Fruit fly (Drosophila melanogaster): ENCODE results near the gene spri.

Gene spri

DNA sequence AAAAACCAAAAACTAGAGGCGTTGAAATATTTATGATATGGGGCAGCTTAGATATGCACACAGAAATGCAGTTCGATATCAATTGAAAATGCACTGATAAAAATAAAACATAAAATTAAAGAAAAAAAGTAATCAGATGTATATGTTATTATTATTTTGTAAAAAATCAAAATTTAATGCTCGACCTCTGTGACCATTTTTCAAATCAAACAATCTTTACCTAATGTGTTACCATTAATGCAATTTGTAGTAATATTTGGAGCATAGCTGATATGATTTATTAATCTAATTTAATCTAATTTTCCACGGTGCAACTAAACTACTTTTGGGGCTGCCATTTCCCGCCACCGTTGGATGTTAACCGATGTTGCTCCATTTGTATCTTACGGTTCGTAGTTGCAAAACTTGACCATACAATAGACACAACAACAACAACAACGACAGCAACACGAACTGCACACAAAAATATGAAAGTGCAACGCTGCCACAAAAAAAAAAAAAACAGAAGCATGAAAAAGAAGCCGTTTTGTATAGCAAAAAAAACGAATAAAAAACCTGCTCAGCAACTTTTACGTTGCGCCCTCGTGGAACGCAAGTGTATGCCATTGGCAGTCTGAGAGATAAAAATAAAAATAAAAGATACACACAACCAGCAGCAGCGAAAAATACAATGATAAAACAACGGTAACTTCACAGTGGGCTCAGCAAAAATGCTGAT is 49.2 kb downstream of the spri start (continued):
- TF ChIP-seq Eip78C (GFP tag): peak; percentile 68
- TF ChIP-seq CG4318 (GFP tag; optimal IDR thresholded peaks at IDR 0.05): peak; percentile 45
- no peak for TF ChIP-seq CG9139 (GFP tag; optimal IDR thresholded peaks at IDR 0.05)
- TF ChIP-seq net (GFP tag; optimal IDR thresholded peaks at IDR 0.05): no peak
- TF ChIP-seq Met (GFP tag; optimal IDR thresholded peaks at IDR 0.05): no peak
- TF ChIP-seq CG11294 (GFP tag; IDR thresholded peaks at IDR 0.05): no peak
- TF ChIP-seq CG15336 (GFP tag; IDR thresholded peaks at IDR 0.05): peak; percentile 57; the same call in 1 of the 2 replicates
- TF ChIP-seq pdm3 (GFP tag; optimal IDR thresholded peaks at IDR 0.05): no peak
- TF ChIP-seq CG10669 (GFP tag; optimal IDR thresholded peaks at IDR 0.05): no peak
- no peak for TF ChIP-seq OdsH (GFP tag; optimal IDR thresholded peaks at IDR 0.05)
- no peak for TF ChIP-seq CG34406 (GFP tag; optimal IDR thresholded peaks at IDR 0.05)
- peak; percentile 8 for TF ChIP-seq Lpt (GFP tag; optimal IDR thresholded peaks at IDR 0.05)
- TF ChIP-seq spab (GFP tag; optimal IDR thresholded peaks at IDR 0.05): no peak
- no peak for TF ChIP-seq Sox14 (GFP tag; optimal IDR thresholded peaks at IDR 0.05)
- TF ChIP-seq CG8632 (GFP tag; optimal IDR thresholded peaks at IDR 0.05): no peak
- no peak for TF ChIP-seq CG3919 (GFP tag; optimal IDR thresholded peaks at IDR 0.05)
- no peak for TF ChIP-seq Smox (GFP tag; optimal IDR thresholded peaks at IDR 0.05)
- TF ChIP-seq CG11762 (GFP tag; optimal IDR thresholded peaks at IDR 0.05; ENCODE audit: insufficient read depth): no peak
- TF ChIP-seq Ets96B (tag; optimal IDR thresholded peaks at IDR 0.05): no peak
- no peak for TF ChIP-seq fd59A (GFP tag; optimal IDR thresholded peaks at IDR 0.05)
- no peak for TF ChIP-seq Eip93F (GFP tag; optimal IDR thresholded peaks at IDR 0.05)
- TF ChIP-seq CG6163 (GFP tag; IDR thresholded peaks at IDR 0.05): peak; percentile 62; the same call in 2 of the 3 replicates
- no peak for TF ChIP-seq svp (GFP tag)
- TF ChIP-seq CG3032 (tag; optimal IDR thresholded peaks at IDR 0.05): no peak
- TF ChIP-seq CG10631 (GFP tag; optimal IDR thresholded peaks at IDR 0.05): no peak
- TF ChIP-seq Blimp-1 (GFP tag; optimal IDR thresholded peaks at IDR 0.05): no peak
- TF ChIP-seq eg (GFP tag; IDR thresholded peaks at IDR 0.05): peak; percentile 58; the same call in 2 of the 3 replicates
- TF ChIP-seq Hr4 (GFP tag; optimal IDR thresholded peaks at IDR 0.05): peak; percentile 68
- TF ChIP-seq CG8319 (GFP tag; optimal IDR thresholded peaks at IDR 0.05): no peak
- no peak for TF ChIP-seq achi (GFP tag; optimal IDR thresholded peaks at IDR 0.05)
- TF ChIP-seq CG8119 (GFP tag; IDR thresholded peaks at IDR 0.05): peak; percentile 70
- TF ChIP-seq ss (GFP tag; optimal IDR thresholded peaks at IDR 0.05): peak; percentile 50
- no peak for TF ChIP-seq CG16779 (tag; optimal IDR thresholded peaks at IDR 0.05)
- no peak for TF ChIP-seq CG1621 (tag; optimal IDR thresholded peaks at IDR 0.05)
- TF ChIP-seq acj6 (GFP tag; optimal IDR thresholded peaks at IDR 0.05): peak; percentile 1

DNA sequence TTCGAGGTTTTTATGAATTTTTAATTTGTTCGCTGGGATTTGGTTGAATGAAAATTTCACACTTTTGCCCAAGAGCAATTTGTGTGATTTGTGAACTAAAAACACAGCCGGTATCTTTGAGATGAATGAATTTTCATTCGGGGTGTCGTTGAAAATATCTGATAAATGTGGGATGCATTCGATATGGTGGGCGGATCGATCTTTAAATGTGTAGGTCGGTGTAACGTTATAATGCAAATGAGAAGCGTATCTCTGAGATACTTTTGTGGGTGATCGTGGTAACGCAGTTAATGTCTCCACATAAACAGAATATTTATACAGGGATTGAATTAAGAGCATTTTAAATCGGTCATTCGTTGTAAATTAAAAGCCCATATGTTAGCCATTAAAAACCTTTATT is 50.2 kb downstream of the spri start:
- TF ChIP-seq salr (GFP tag; optimal IDR thresholded peaks at IDR 0.05): no peak
- no peak for TF ChIP-seq vri (GFP tag; optimal IDR thresholded peaks at IDR 0.05)
- no peak for TF ChIP-seq esn (GFP tag; optimal IDR thresholded peaks at IDR 0.05)
- no peak for TF ChIP-seq CG8319 (GFP tag; optimal IDR thresholded peaks at IDR 0.05)
- TF ChIP-seq Eip78C (GFP tag): no peak
- TF ChIP-seq CG11762 (GFP tag; optimal IDR thresholded peaks at IDR 0.05; ENCODE audit: insufficient read depth): no peak
- TF ChIP-seq Smox (GFP tag; optimal IDR thresholded peaks at IDR 0.05): no peak
- TF ChIP-seq Hr39 (GFP tag; optimal IDR thresholded peaks at IDR 0.05): no peak
- no peak for TF ChIP-seq spab (GFP tag; optimal IDR thresholded peaks at IDR 0.05)
- no peak for TF ChIP-seq CG4318 (GFP tag; optimal IDR thresholded peaks at IDR 0.05)
- no peak for TF ChIP-seq dsx (GFP tag; optimal IDR thresholded peaks at IDR 0.05; ENCODE audit: poor library complexity, severe bottlenecking)
- no peak for TF ChIP-seq Ets21C (GFP tag; optimal IDR thresholded peaks at IDR 0.05)
- no peak for TF ChIP-seq eg (GFP tag; IDR thresholded peaks at IDR 0.05)
- no peak for TF ChIP-seq CG11902 (GFP tag; optimal IDR thresholded peaks at IDR 0.05)
- no peak for TF ChIP-seq CG8632 (GFP tag; optimal IDR thresholded peaks at IDR 0.05)

All from whole organism, prepupa.